Worm (Caenorhabditis elegans): Measurements from ENCODE around the gene col-165.

DNA sequence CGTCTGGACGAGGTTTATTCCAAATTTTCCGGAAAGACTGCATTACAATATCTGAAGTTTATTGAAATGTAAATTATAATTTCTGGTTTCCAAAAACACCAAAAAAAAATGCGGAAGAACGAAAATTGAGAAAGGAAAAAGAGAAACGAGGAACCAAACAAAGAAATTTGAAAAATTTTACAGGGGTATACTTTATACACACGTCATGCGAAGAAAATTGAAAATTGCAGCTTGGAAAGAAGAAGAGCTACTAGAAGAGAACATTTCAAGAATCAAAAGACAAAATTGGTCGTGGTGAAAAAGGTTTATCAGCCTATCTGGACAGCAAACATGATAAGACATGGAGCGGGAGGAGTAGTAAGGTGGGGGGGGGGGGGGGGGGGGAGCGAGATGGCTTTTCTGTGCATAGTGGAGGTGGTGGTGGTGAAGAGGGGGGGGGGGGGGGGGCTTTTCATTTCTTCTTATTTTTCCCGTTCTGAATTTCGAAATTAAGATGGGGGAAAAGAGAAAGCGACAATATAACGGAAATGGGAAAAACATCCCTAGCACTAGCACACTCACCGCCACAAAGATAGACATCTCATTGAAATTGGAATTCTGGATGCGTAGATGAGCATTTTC is 30.0 kb downstream of the col-165 start, which contains the start of gene lst-2:
- no peak for TF ChIP-seq ceh-9 (tag; optimal IDR thresholded peaks at IDR 0.05)
- TF ChIP-seq unc-62 (GFP tag; optimal IDR thresholded peaks at IDR 0.05), result no peak
- TF ChIP-seq nfya-1 (tag; optimal IDR thresholded peaks at IDR 0.05; ENCODE audit: insufficient read depth), result no peak
- no peak for TF ChIP-seq lin-39 (tag; optimal IDR thresholded peaks at IDR 0.05)
- no peak for TF ChIP-seq pqm-1 (tag; optimal IDR thresholded peaks at IDR 0.05)
- no peak for TF ChIP-seq nhr-23 (tag; optimal IDR thresholded peaks at IDR 0.05)
